Fruit fly (Drosophila melanogaster) whole organism, embryonic: Measurements from ENCODE around the gene Sec63.

Experiments used
- Atf-2 ChIP-seq: fragments of 200-800 bp; sonication (Bioruptor generic); optimal IDR thresholded peaks from 2 replicates; lab custom pipeline; 2016; ENCODE audit warnings: missing biosample characterization, missing genetic modification characterization
- Bteb2 ChIP-seq: fragments of 200-800 bp; sonication (Bioruptor generic); optimal IDR thresholded peaks from 2 replicates; lab custom pipeline; 2016; ENCODE audit warnings: missing biosample characterization, missing genetic modification characterization
- CG10654 ChIP-seq: fragments of 200-800 bp; sonication (Bioruptor generic); optimal IDR thresholded peaks from 2 replicates; lab custom pipeline; 2016; ENCODE audit warnings: missing biosample characterization, missing genetic modification characterization
- CG11247 ChIP-seq: fragments of 200-800 bp; sonication (Bioruptor generic); IDR thresholded peaks from 2 replicates; pipeline ENCODE4 v1.3.6; 2022; ENCODE audit warnings: missing biosample characterization, missing genetic modification characterization
- CG12391 ChIP-seq: fragments of 200-800 bp; sonication (Bioruptor generic); optimal IDR thresholded peaks from 3 replicates; lab custom pipeline; 2018; ENCODE audit warnings: missing biosample characterization, mild to moderate bottlenecking, missing genetic modification characterization, moderate library complexity
- CG12744 ChIP-seq: fragments of 200-800 bp; sonication (Bioruptor generic); optimal IDR thresholded peaks from 2 replicates; lab custom pipeline; 2016; ENCODE audit warnings: missing biosample characterization, missing genetic modification characterization
- CG13624 ChIP-seq: fragments of 200-800 bp; sonication (Bioruptor generic); optimal IDR thresholded peaks from 2 replicates; lab custom pipeline; 2016; ENCODE audit warnings: missing biosample characterization, missing genetic modification characterization
- CG14050 ChIP-seq: fragments of 200-800 bp; sonication (Bioruptor generic); IDR thresholded peaks from 3 replicates; pipeline ENCODE4 v1.3.6; 2022; ENCODE audit warnings: missing biosample characterization, missing genetic modification characterization
- CG14441 ChIP-seq: fragments of 200-800 bp; sonication (Bioruptor generic); IDR thresholded peaks from 2 replicates; pipeline ENCODE4 v1.3.6; 2022; ENCODE audit warnings: missing biosample characterization, missing genetic modification characterization
- CG1647 ChIP-seq: fragments of 200-800 bp; sonication (Bioruptor generic); optimal IDR thresholded peaks from 3 replicates; lab custom pipeline; 2016; ENCODE audit warnings: missing biosample characterization, missing genetic modification characterization
- CG16815 ChIP-seq: fragments of 200-800 bp; sonication (Bioruptor generic); optimal IDR thresholded peaks from 3 replicates; lab custom pipeline; 2017; ENCODE audit warnings: missing biosample characterization, mild to moderate bottlenecking, missing genetic modification characterization
- CG1792 ChIP-seq: fragments of 200-800 bp; sonication (Bioruptor generic); optimal IDR thresholded peaks from 2 replicates; lab custom pipeline; 2016; ENCODE audit warnings: missing biosample characterization, missing genetic modification characterization
- CG18599 ChIP-seq: fragments of 200-800 bp; sonication (Bioruptor generic); optimal IDR thresholded peaks from 3 replicates; lab custom pipeline; 2017; ENCODE audit warnings: missing biosample characterization, missing genetic modification characterization, mild to moderate bottlenecking, moderate library complexity, missing genetic modification reagents
- CG3065 ChIP-seq: fragments of 200-800 bp; sonication (Bioruptor generic); optimal IDR thresholded peaks from 2 replicates; lab custom pipeline; 2016; ENCODE audit warnings: missing biosample characterization, missing genetic modification characterization
- CG31441 ChIP-seq: fragments of 200-800 bp; sonication (Bioruptor generic); IDR thresholded peaks from 2 replicates; pipeline ENCODE4 v1.3.6; 2022; ENCODE audit warnings: missing biosample characterization, missing genetic modification characterization
- CG3847 ChIP-seq: fragments of 200-800 bp; sonication (Bioruptor generic); IDR thresholded peaks from 2 replicates; pipeline ENCODE4 v1.3.6; 2022; ENCODE audit warnings: missing biosample characterization, missing genetic modification characterization
- CG8944 ChIP-seq: fragments of 200-800 bp; sonication (Bioruptor generic); optimal IDR thresholded peaks from 3 replicates; lab custom pipeline; 2016; ENCODE audit warnings: missing biosample characterization, missing genetic modification characterization
- CG9215 ChIP-seq: fragments of 200-800 bp; sonication (Bioruptor generic); IDR thresholded peaks from 2 replicates; pipeline ENCODE4 v1.3.6; 2022; ENCODE audit warnings: missing biosample characterization, missing genetic modification characterization
- CG9609 ChIP-seq: fragments of 200-800 bp; sonication (Bioruptor generic); optimal IDR thresholded peaks from 3 replicates; lab custom pipeline; 2016; ENCODE audit warnings: missing biosample characterization, missing genetic modification characterization
- H2.0 ChIP-seq: fragments of 200-800 bp; sonication (Bioruptor generic); IDR thresholded peaks from 2 replicates; pipeline ENCODE4 v1.3.6; 2022; ENCODE audit warnings: missing biosample characterization, missing genetic modification characterization
- Hey ChIP-seq: fragments of 200-800 bp; sonication (Bioruptor generic); optimal IDR thresholded peaks from 3 replicates; lab custom pipeline; 2018; ENCODE audit warnings: missing biosample characterization, mild to moderate bottlenecking, missing genetic modification characterization
- HmgZ ChIP-seq: fragments of 200-800 bp; sonication (Bioruptor generic); optimal IDR thresholded peaks from 2 replicates; lab custom pipeline; 2018; ENCODE audit warnings: missing biosample characterization, mild to moderate bottlenecking, missing genetic modification characterization
- Meics ChIP-seq: fragments of 200-800 bp; sonication (Bioruptor generic); optimal IDR thresholded peaks from 2 replicates; lab custom pipeline; 2017; ENCODE audit warnings: missing biosample characterization, mild to moderate bottlenecking, missing genetic modification characterization
- NfI ChIP-seq: fragments of 200-800 bp; sonication (Bioruptor generic); optimal IDR thresholded peaks from 3 replicates; lab custom pipeline; 2018; ENCODE audit warnings: missing biosample characterization, mild to moderate bottlenecking, missing genetic modification characterization, moderate library complexity
- Ptx1 ChIP-seq: fragments of 200-800 bp; sonication (Bioruptor generic); IDR thresholded peaks from 2 replicates; pipeline ENCODE4 v1.3.6; 2022; ENCODE audit warnings: missing biosample characterization, missing genetic modification characterization
- Side ChIP-seq: fragments of 200-800 bp; sonication (Bioruptor generic); optimal IDR thresholded peaks from 2 replicates; lab custom pipeline; 2016; ENCODE audit warnings: missing biosample characterization, missing genetic modification characterization
- Sry-β ChIP-seq: fragments of 200-800 bp; sonication (Bioruptor generic); optimal IDR thresholded peaks from 2 replicates; lab custom pipeline; 2018; ENCODE audit warnings: missing biosample characterization, mild to moderate bottlenecking, missing genetic modification characterization, moderate library complexity
- Stat92E ChIP-seq, 3 experiments: fragments of >200 bp in 2 of 3; fragments of 200-800 bp in 1 of 3; sonication (Bioruptor generic) in 1 of 3; optimal IDR thresholded peaks; 2 replicates each; lab custom pipeline; 2017 to 2019; ENCODE audit warnings: missing biosample characterization in 3 of 3, missing genetic modification characterization in 3 of 3, mild to moderate bottlenecking in 1 of 3, moderate library complexity in 1 of 3
- abd-A ChIP-seq: fragments of 200-800 bp; sonication (Bioruptor generic); optimal IDR thresholded peaks from 3 replicates; lab custom pipeline; 2019; ENCODE audit warnings: missing biosample characterization, mild to moderate bottlenecking, missing genetic modification characterization, moderate library complexity
- ase ChIP-seq: fragments of 200-800 bp; sonication (Bioruptor generic); IDR thresholded peaks from 3 replicates; pipeline ENCODE4 v1.3.6; 2022; ENCODE audit warnings: missing biosample characterization, missing genetic modification characterization
- caup ChIP-seq: fragments of 200-800 bp; sonication (Bioruptor generic); optimal IDR thresholded peaks from 3 replicates; lab custom pipeline; 2017; ENCODE audit warnings: missing biosample characterization, mild to moderate bottlenecking, missing genetic modification characterization, moderate library complexity; ENCODE audit not compliant: severe bottlenecking
- dmrt11E ChIP-seq: fragments of 200-800 bp; sonication (Bioruptor generic); optimal IDR thresholded peaks from 3 replicates; lab custom pipeline; 2018; ENCODE audit warnings: missing biosample characterization, mild to moderate bottlenecking, missing genetic modification characterization, moderate library complexity
- en ChIP-seq: fragments of 200-800 bp; sonication (Bioruptor generic); optimal IDR thresholded peaks from 2 replicates; lab custom pipeline; 2016; ENCODE audit warnings: missing biosample characterization, missing genetic modification characterization
- exex ChIP-seq: fragments of 200-800 bp; sonication (Bioruptor generic); optimal IDR thresholded peaks from 4 replicates; lab custom pipeline; 2018; ENCODE audit warnings: missing biosample characterization, mild to moderate bottlenecking, missing genetic modification characterization, moderate library complexity
- grn ChIP-seq: fragments of 200-800 bp; sonication (Bioruptor generic); optimal IDR thresholded peaks from 3 replicates; lab custom pipeline; 2017; ENCODE audit warnings: missing biosample characterization, missing genetic modification characterization
- jumu ChIP-seq: fragments of 200-800 bp; sonication (Bioruptor generic); optimal IDR thresholded peaks from 3 replicates; lab custom pipeline; 2016; ENCODE audit warnings: missing biosample characterization, missing genetic modification characterization
- luna ChIP-seq: fragments of 200-800 bp; sonication (Bioruptor generic); optimal IDR thresholded peaks from 2 replicates; lab custom pipeline; 2016; ENCODE audit warnings: missing biosample characterization, missing genetic modification characterization
- oc ChIP-seq: fragments of 200-800 bp; sonication (Bioruptor generic); optimal IDR thresholded peaks from 2 replicates; lab custom pipeline; 2018; ENCODE audit warnings: missing biosample characterization, mild to moderate bottlenecking, missing genetic modification characterization, moderate library complexity
- onecut ChIP-seq: fragments of 200-800 bp; sonication (Bioruptor generic); IDR thresholded peaks from 2 replicates; pipeline ENCODE4 v1.3.6; 2022; ENCODE audit warnings: missing biosample characterization, missing genetic modification characterization
- peb ChIP-seq: fragments of 200-800 bp; sonication (Bioruptor generic); IDR thresholded peaks from 2 replicates; pipeline ENCODE4 v1.3.6; 2022; ENCODE audit warnings: missing biosample characterization, missing genetic modification characterization
- prd ChIP-seq, 3 experiments: fragments of >200 bp in 2 of 3; fragments of 200-800 bp in 1 of 3; sonication (Bioruptor generic) in 1 of 3; optimal IDR thresholded peaks in 2 of 3; IDR thresholded peaks in 1 of 3; 2 replicates in 2 of 3; 3 replicates in 1 of 3; pipeline versions ENCODE4 v1.3.6 to Lab custom; 2017 to 2022; ENCODE audit warnings: missing biosample characterization in 1 of 3, missing genetic modification characterization in 1 of 3
- psq ChIP-seq: fragments of 200-800 bp; sonication (Bioruptor generic); optimal IDR thresholded peaks from 2 replicates; lab custom pipeline; 2017; ENCODE audit warnings: missing biosample characterization, missing genetic modification characterization
- pum ChIP-seq: fragments of 200-800 bp; sonication (Bioruptor generic); optimal IDR thresholded peaks from 2 replicates; lab custom pipeline; 2016; ENCODE audit warnings: missing biosample characterization, missing genetic modification characterization
- row ChIP-seq: fragments of 200-800 bp; sonication (Bioruptor generic); IDR thresholded peaks from 3 replicates; pipeline ENCODE4 v1.3.6; 2022; ENCODE audit warnings: missing biosample characterization, missing genetic modification characterization
- sc ChIP-seq, 3 experiments: fragments of >200 bp in 2 of 3; fragments of 200-800 bp in 1 of 3; sonication (Bioruptor generic) in 1 of 3; optimal IDR thresholded peaks; 2 replicates in 2 of 3; 3 replicates in 1 of 3; lab custom pipeline; 2017; ENCODE audit warnings: mild to moderate bottlenecking in 1 of 3, missing biosample characterization in 1 of 3, missing genetic modification characterization in 1 of 3, missing genetic modification reagents in 1 of 3
- sisA ChIP-seq: fragments of 200-800 bp; sonication (Bioruptor generic); IDR thresholded peaks from 2 replicates; pipeline ENCODE4 v1.3.6; 2022; ENCODE audit warnings: missing biosample characterization, missing genetic modification characterization
- sob ChIP-seq: fragments of 200-800 bp; sonication (Bioruptor generic); IDR thresholded peaks from 2 replicates; pipeline ENCODE4 v1.3.6; 2022; ENCODE audit warnings: missing biosample characterization, missing genetic modification characterization
- sqz ChIP-seq: fragments of 200-800 bp; sonication (Bioruptor generic); optimal IDR thresholded peaks from 3 replicates; lab custom pipeline; 2018; ENCODE audit warnings: missing biosample characterization, mild to moderate bottlenecking, missing genetic modification characterization
- vfl ChIP-seq: fragments of 200-800 bp; sonication (Bioruptor generic); optimal IDR thresholded peaks from 2 replicates; lab custom pipeline; 2016; ENCODE audit warnings: missing biosample characterization, missing genetic modification characterization
- wor ChIP-seq: fragments of 200-800 bp; sonication (Bioruptor generic); IDR thresholded peaks from 2 replicates; pipeline ENCODE4 v1.3.6; 2022; ENCODE audit warnings: missing biosample characterization, missing genetic modification characterization

Gene Sec63

dm6 chr3L:7323348-7323747, 37.0 kb upstream of the Sec63 start, which contains the start of the genes RhoGEF4 and Rint1 (continued):
- peak; percentile 90 for TF ChIP-seq CG3847 (GFP tag; lab: Robert Waterston, UW)
- TF ChIP-seq CG31441 (GFP tag; lab: Robert Waterston, UW) = peak; percentile 73
- no peak for TF ChIP-seq Atf-2
- TF ChIP-seq psq (GFP tag; lab: Kevin White, UChicago) = no peak
- peak; percentile 57 for TF ChIP-seq jumu (GFP tag; lab: Kevin White, UChicago)
- peak; percentile 85 for TF ChIP-seq HmgZ (tag; lab: Kevin White, UChicago)
- TF ChIP-seq CG10654 (GFP tag; lab: Kevin White, UChicago) = peak; percentile 60
- no peak for TF ChIP-seq CG12744 (GFP tag; lab: Kevin White, UChicago)
- peak; percentile 64 for TF ChIP-seq CG16815 (GFP tag; lab: Kevin White, UChicago)
- TF ChIP-seq luna (GFP tag; lab: Kevin White, UChicago) = no peak
- TF ChIP-seq row = peak; percentile 97
- TF ChIP-seq CG8944 = peak; percentile 39
- peak; percentile 86 for TF ChIP-seq CG12391 (tag; lab: Kevin White, UChicago)
- TF ChIP-seq exex (tag; lab: Kevin White, UChicago) = no peak
- TF ChIP-seq dmrt11E (tag; lab: Kevin White, UChicago) = peak; percentile 71
- no peak for TF ChIP-seq onecut (GFP tag; lab: Robert Waterston, UW)
- TF ChIP-seq CG13624 (GFP tag; lab: Kevin White, UChicago) = peak; percentile 47
- no peak for TF ChIP-seq grn (GFP tag; lab: Kevin White, UChicago)
- TF ChIP-seq Sry-β (GFP tag; lab: Kevin White, UChicago) = peak; percentile 5
- TF ChIP-seq Bteb2 (GFP tag; lab: Kevin White, UChicago) = peak; percentile 37
- TF ChIP-seq en (GFP tag; lab: Kevin White, UChicago) = no peak
- TF ChIP-seq caup (GFP tag; lab: Kevin White, UChicago) = peak; percentile 34
- peak; percentile 87 for TF ChIP-seq sisA
- TF ChIP-seq CG18599 (GFP tag; lab: Kevin White, UChicago) = peak; percentile 67
- peak; percentile 39; the same call in 2 of the 3 replicates for TF ChIP-seq CG14050 (GFP tag; lab: Robert Waterston, UW)
- TF ChIP-seq CG3065 (GFP tag; lab: Kevin White, UChicago) = peak; percentile 18
- TF ChIP-seq H2.0 (GFP tag; lab: Robert Waterston, UW) = peak; percentile 54; the same call in 1 of the 2 replicates
- TF ChIP-seq pum = peak; percentile 52
- peak; percentile 86 for TF ChIP-seq Ptx1
- TF ChIP-seq wor (GFP tag; lab: Robert Waterston, UW) = peak; percentile 72
- TF ChIP-seq Meics (GFP tag; lab: Kevin White, UChicago) = peak; percentile 38
- peak; percentile 78 for TF ChIP-seq sob (GFP tag; lab: Robert Waterston, UW)
- TF ChIP-seq CG1647 (GFP tag; lab: Kevin White, UChicago) = peak; percentile 37
- no peak for TF ChIP-seq prd (optimal IDR thresholded peaks at IDR 0.05; lab: Kevin White, UChicago)
- peak; percentile 89 for TF ChIP-seq prd (GFP tag; IDR thresholded peaks at IDR 0.05; lab: Robert Waterston, UW)
- no peak for TF ChIP-seq Side
- no peak for TF ChIP-seq Hey (tag; lab: Kevin White, UChicago)
- TF ChIP-seq sqz = peak; percentile 70
- TF ChIP-seq Stat92E (GFP tag; optimal IDR thresholded peaks at IDR 0.05; lab: Kevin White, UChicago) = peak in 1 of 3 experiments; percentile 38
- TF ChIP-seq ase (GFP tag; lab: Robert Waterston, UW) = 0 out of 3 replicates have a peak, but pooled peaks have one; percentile 41
- TF ChIP-seq CG11247 (GFP tag; lab: Robert Waterston, UW) = peak; percentile 75
- TF ChIP-seq CG14441 (GFP tag; lab: Robert Waterston, UW) = peak; percentile 79
- TF ChIP-seq CG1792 (GFP tag; lab: Kevin White, UChicago) = no peak
- TF ChIP-seq CG9609 (GFP tag; lab: Kevin White, UChicago) = peak; percentile 51
- TF ChIP-seq sc (optimal IDR thresholded peaks at IDR 0.05; lab: Kevin White, UChicago) = no peak
- TF ChIP-seq sc (GFP tag; optimal IDR thresholded peaks at IDR 0.05; lab: Kevin White, UChicago) = peak; percentile 48
- TF ChIP-seq vfl (GFP tag; lab: Kevin White, UChicago) = peak; percentile 67
- peak; percentile 65 for TF ChIP-seq NfI
- TF ChIP-seq CG9215 (GFP tag; lab: Robert Waterston, UW) = peak; percentile 71
- peak; percentile 64 for TF ChIP-seq peb (GFP tag; lab: Robert Waterston, UW)
- TF ChIP-seq abd-A (tag; lab: Kevin White, UChicago) = no peak
- no peak for TF ChIP-seq oc (tag; lab: Kevin White, UChicago)
